Fruit fly (Drosophila melanogaster): ENCODE measurements around the gene kirre.

The kirre gene

dm6 chrX:2907105-2907694 is 167.0 kb downstream of the kirre start (continued):
- TF ChIP-seq lz (GFP tag; optimal IDR thresholded peaks at IDR 0.05) (peak; percentile 33), CG9139 (GFP tag; optimal IDR thresholded peaks at IDR 0.05) (no peak), CG15336 (GFP tag; IDR thresholded peaks at IDR 0.05) (no peak), CG6854 (GFP tag; optimal IDR thresholded peaks at IDR 0.05) (no peak), Hr38 (GFP tag; optimal IDR thresholded peaks at IDR 0.05) (no peak), CG7368 (GFP tag; optimal IDR thresholded peaks at IDR 0.05) (no peak), Ets21C (GFP tag; optimal IDR thresholded peaks at IDR 0.05) (peak; percentile 20), Met (GFP tag; optimal IDR thresholded peaks at IDR 0.05) (peak; percentile 43), CG10669 (GFP tag; optimal IDR thresholded peaks at IDR 0.05) (peak; percentile 21), cyc (GFP tag; optimal IDR thresholded peaks at IDR 0.05) (peak; percentile 45), Eip93F (GFP tag; optimal IDR thresholded peaks at IDR 0.05) (no peak), achi (GFP tag; optimal IDR thresholded peaks at IDR 0.05) (peak; percentile 3), CG6808 (GFP tag; optimal IDR thresholded peaks at IDR 0.05) (no peak), Hr39 (GFP tag; optimal IDR thresholded peaks at IDR 0.05) (peak; percentile 55), Blimp-1 (GFP tag; optimal IDR thresholded peaks at IDR 0.05) (no peak), Sox102F (GFP tag; optimal IDR thresholded peaks at IDR 0.05) (peak; percentile 0), esn (GFP tag; optimal IDR thresholded peaks at IDR 0.05) (peak; percentile 36), CG11762 (GFP tag; optimal IDR thresholded peaks at IDR 0.05; ENCODE audit: insufficient read depth) (no peak), spab (GFP tag; optimal IDR thresholded peaks at IDR 0.05) (no peak)

DNA sequence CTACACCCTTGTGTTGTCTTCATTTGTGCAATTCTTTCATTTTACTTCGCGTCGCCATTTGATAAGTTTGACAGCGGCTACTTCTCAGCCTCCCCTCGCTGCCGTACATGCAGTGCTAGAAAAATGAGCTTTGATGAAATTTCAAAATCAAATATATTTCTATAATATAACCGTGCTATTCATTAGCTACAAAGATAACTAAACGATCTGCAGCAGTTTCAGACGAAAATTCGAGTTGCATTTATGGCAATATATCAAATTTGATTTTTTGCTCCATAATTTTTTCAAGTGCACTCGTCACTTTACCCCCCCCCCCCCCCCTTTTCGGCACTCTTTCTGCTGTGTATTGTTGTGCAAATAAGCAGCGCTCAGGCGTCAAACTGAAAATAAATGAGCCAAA is 172.4 kb downstream of the kirre start:
- TF ChIP-seq Hr39 (GFP tag; optimal IDR thresholded peaks at IDR 0.05), result no peak
- TF ChIP-seq Eip78C (GFP tag), result peak; percentile 36
- TF ChIP-seq svp (GFP tag), result peak; percentile 42
- no peak for TF ChIP-seq CG3032 (tag; optimal IDR thresholded peaks at IDR 0.05)

DNA sequence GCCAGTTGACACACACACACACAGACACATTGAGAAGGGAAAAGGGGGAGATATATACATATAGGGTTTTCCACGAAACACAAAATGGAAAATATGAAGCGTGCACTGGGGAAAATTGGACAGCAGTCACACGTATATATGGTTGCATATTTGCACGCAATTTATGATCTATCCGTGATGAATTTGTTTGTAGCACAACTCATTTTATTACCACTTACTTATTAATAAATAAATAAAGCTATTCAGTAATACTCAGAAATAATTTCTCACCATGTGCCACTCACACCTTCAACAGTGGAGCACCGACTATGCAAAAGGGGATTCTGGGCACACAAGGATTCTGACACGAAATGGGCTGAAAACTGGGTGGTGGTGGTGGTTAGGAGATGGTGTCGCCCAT is 173.9 kb downstream of the kirre start:
- TF ChIP-seq pdm3 (GFP tag; optimal IDR thresholded peaks at IDR 0.05) (no peak), Eip78C (GFP tag) (peak; percentile 19), Ets96B (tag; optimal IDR thresholded peaks at IDR 0.05) (peak; percentile 17), CG3032 (tag; optimal IDR thresholded peaks at IDR 0.05) (peak; percentile 1)

dm6 chrX:2915108-2915507 is 174.9 kb downstream of the kirre start:
- TF ChIP-seq CG6792 (GFP tag; optimal IDR thresholded peaks at IDR 0.05) (no peak), CG16779 (tag; optimal IDR thresholded peaks at IDR 0.05) (no peak), CG8319 (GFP tag; optimal IDR thresholded peaks at IDR 0.05) (no peak), Met (GFP tag; optimal IDR thresholded peaks at IDR 0.05) (no peak), Lpt (GFP tag; optimal IDR thresholded peaks at IDR 0.05) (no peak), CG6276 (GFP tag; optimal IDR thresholded peaks at IDR 0.05) (no peak), Eip75B (GFP tag; optimal IDR thresholded peaks at IDR 0.05) (no peak), Ets96B (tag; optimal IDR thresholded peaks at IDR 0.05) (no peak), dac (GFP tag; optimal IDR thresholded peaks at IDR 0.05) (no peak), Eip93F (GFP tag; optimal IDR thresholded peaks at IDR 0.05) (no peak), CG6808 (GFP tag; optimal IDR thresholded peaks at IDR 0.05) (no peak), fkh (GFP tag; optimal IDR thresholded peaks at IDR 0.05) (no peak)

dm6 chrX:2918551-2918950 is 178.4 kb downstream of the kirre start:
- TF ChIP-seq spab (GFP tag; optimal IDR thresholded peaks at IDR 0.05) (no peak), Lpt (GFP tag; optimal IDR thresholded peaks at IDR 0.05) (no peak), fkh (GFP tag; optimal IDR thresholded peaks at IDR 0.05) (peak; percentile 64), vri (GFP tag; optimal IDR thresholded peaks at IDR 0.05) (peak; percentile 6), CG10631 (GFP tag; optimal IDR thresholded peaks at IDR 0.05) (no peak)

All from whole organism, prepupa.